Fruit fly (Drosophila melanogaster): ENCODE results near the gene Ca-alpha1T.

The Ca-alpha1T gene

DNA sequence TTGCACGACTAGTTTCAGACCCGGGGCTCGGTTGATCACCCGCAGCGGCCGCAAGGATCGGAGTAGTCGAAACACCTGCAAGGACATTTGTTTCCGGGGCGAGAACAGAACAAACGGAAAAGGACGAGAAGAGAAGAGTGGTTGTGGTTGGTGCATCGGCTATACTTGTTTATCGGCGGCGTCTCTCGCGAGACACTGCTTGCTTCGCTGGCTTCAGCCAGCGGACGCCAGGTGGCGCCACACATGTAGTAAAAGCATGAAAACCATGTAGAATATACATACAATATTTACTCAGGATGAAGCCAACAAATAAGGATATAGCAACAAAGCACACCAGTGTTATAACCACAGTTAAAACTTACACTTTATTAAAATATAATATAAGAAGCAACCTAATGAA, 82.4 kb downstream of the Ca-alpha1T start (continued):
- TF ChIP-seq sens-2 (GFP tag; IDR thresholded peaks at IDR 0.05) (no peak), Hr39 (optimal IDR thresholded peaks at IDR 0.05) (no peak), jing (GFP tag; optimal IDR thresholded peaks at IDR 0.05) (no peak), CG8290 (GFP tag; optimal IDR thresholded peaks at IDR 0.05) (peak; percentile 60), CG8290 (tag; optimal IDR thresholded peaks at IDR 0.05) (no peak), CG13775 (GFP tag; optimal IDR thresholded peaks at IDR 0.05) (peak; percentile 34), Hmx (GFP tag; optimal IDR thresholded peaks at IDR 0.05) (no peak), oc (tag; optimal IDR thresholded peaks at IDR 0.05) (no peak), CG2678 (tag; optimal IDR thresholded peaks at IDR 0.05) (no peak), Hr3 (GFP tag; optimal IDR thresholded peaks at IDR 0.05) (no peak), CG8924 (tag; optimal IDR thresholded peaks at IDR 0.05) (no peak), Lpt (GFP tag; optimal IDR thresholded peaks at IDR 0.05) (no peak), Neu2 (GFP tag; optimal IDR thresholded peaks at IDR 0.05; ENCODE audit: borderline replicate concordance) (no peak), CG13287 (GFP tag; IDR thresholded peaks at IDR 0.05; ENCODE audit: partially characterized antibody) (peak; percentile 28; the same call in 1 of the 2 replicates), lola (GFP tag; optimal IDR thresholded peaks at IDR 0.05) (no peak), mirr (GFP tag; optimal IDR thresholded peaks at IDR 0.05) (no peak), eve (GFP tag; optimal IDR thresholded peaks at IDR 0.05) (no peak), CG18262 (tag; optimal IDR thresholded peaks at IDR 0.05) (no peak), CG7987 (GFP tag; optimal IDR thresholded peaks at IDR 0.05) (no peak), CG9876 (GFP tag; optimal IDR thresholded peaks at IDR 0.05) (peak; percentile 45), CG9817 (tag; optimal IDR thresholded peaks at IDR 0.05) (peak; percentile 36), Vsx1 (GFP tag; optimal IDR thresholded peaks at IDR 0.05) (no peak), CG1832 (GFP tag; optimal IDR thresholded peaks at IDR 0.05) (no peak), Blimp-1 (GFP tag; optimal IDR thresholded peaks at IDR 0.05) (no peak), Mes4 (GFP tag; optimal IDR thresholded peaks at IDR 0.05) (peak; percentile 5), Taf1 (GFP tag; IDR thresholded peaks at IDR 0.05) (no peak), phol (tag; optimal IDR thresholded peaks at IDR 0.05) (peak; percentile 46), Optix (GFP tag; IDR thresholded peaks at IDR 0.05) (peak; percentile 74), NC2β (GFP tag; optimal IDR thresholded peaks at IDR 0.05) (no peak), CG6854 (GFP tag; optimal IDR thresholded peaks at IDR 0.05) (no peak), HLH3B (GFP tag; IDR thresholded peaks at IDR 0.05) (peak; percentile 49; the same call in 1 of the 2 replicates), CG17802 (tag; optimal IDR thresholded peaks at IDR 0.05) (peak; percentile 39), dysf (GFP tag; IDR thresholded peaks at IDR 0.05) (peak; percentile 65), dpn (GFP tag; optimal IDR thresholded peaks at IDR 0.05) (peak; percentile 22 to 43), bcd (GFP tag; optimal IDR thresholded peaks at IDR 0.05) (peak; percentile 48), CG6654 (GFP tag; optimal IDR thresholded peaks at IDR 0.05) (peak; percentile 21), Adf1 (GFP tag; IDR thresholded peaks at IDR 0.05) (peak; percentile 25; the same call in 1 of the 2 replicates), zen2 (GFP tag; IDR thresholded peaks at IDR 0.05; ENCODE audit: partially characterized antibody) (no peak), trh (GFP tag; optimal IDR thresholded peaks at IDR 0.05) (no peak), Ets65A (GFP tag) (peak; percentile 97), slbo (GFP tag; IDR thresholded peaks at IDR 0.05) (peak; percentile 64), lmd (GFP tag; IDR thresholded peaks at IDR 0.05) (peak; percentile 63), Asciz (GFP tag; optimal IDR thresholded peaks at IDR 0.05) (no peak), tgo (GFP tag; IDR thresholded peaks at IDR 0.05) (peak; percentile 27; the same call in 1 of the 3 replicates), twi (tag; optimal IDR thresholded peaks at IDR 0.05) (no peak), CG4328 (GFP tag; optimal IDR thresholded peaks at IDR 0.05) (no peak), rib (GFP tag; IDR thresholded peaks at IDR 0.05) (no peak), CG16813 (GFP tag; IDR thresholded peaks at IDR 0.05; ENCODE audit: partially characterized antibody) (peak; percentile 36; the same call in 1 of the 3 replicates), CG30431 (GFP tag; optimal IDR thresholded peaks at IDR 0.05) (peak; percentile 37), Dbx (GFP tag; IDR thresholded peaks at IDR 0.05) (peak; percentile 68; the same call in 2 of the 3 replicates), Drgx (GFP tag; IDR thresholded peaks at IDR 0.05) (no peak), CG9215 (GFP tag; IDR thresholded peaks at IDR 0.05) (no peak)

All from whole organism, embryonic.